Worm (Caenorhabditis elegans) whole organism, L4 larva: ENCODE measurements around the gene R10F2.5.

Source experiments
- F10B5.3 ChIP-seq: sonication (generic microtip); optimal IDR thresholded peaks from 2 replicates; lab custom pipeline; 2016; ENCODE audit warnings: mild to moderate bottlenecking, missing genetic modification characterization, missing compliant biosample characterization
- ama-1 ChIP-seq: fragments of 150-350 bp; optimal IDR thresholded peaks from 2 replicates; lab custom pipeline; 2014; ENCODE audit warnings: inconsistent platforms, mixed read lengths
- fos-1 ChIP-seq: fragments of 150-350 bp; optimal IDR thresholded peaks from 2 replicates; lab custom pipeline; 2014; ENCODE audit warnings: missing biosample characterization, missing genetic modification characterization
- lin-13 ChIP-seq: fragments of 150-350 bp; optimal IDR thresholded peaks from 2 replicates; lab custom pipeline; 2014; ENCODE audit warnings: missing biosample characterization, missing genetic modification reagents, missing genetic modification characterization
- lir-3 ChIP-seq: sonication (generic microtip); optimal IDR thresholded peaks from 2 replicates; lab custom pipeline; 2016; ENCODE audit warnings: mild to moderate bottlenecking, missing genetic modification characterization, missing compliant biosample characterization
- madf-5 ChIP-seq, 2 experiments: fragments of 200-800 bp; sonication (Bioruptor generic); IDR thresholded peaks; 2 replicates each; pipeline ENCODE4 v1.3.6; 2022; ENCODE audit warnings: missing compliant biosample characterization in 2 of 2, missing genetic modification characterization in 2 of 2
- nhr-77 ChIP-seq: fragments of 150-350 bp; optimal IDR thresholded peaks from 2 replicates; lab custom pipeline; 2014; ENCODE audit warnings: missing biosample characterization, missing genetic modification characterization
- pqm-1 ChIP-seq: sonication (generic microtip); optimal IDR thresholded peaks from 2 replicates; lab custom pipeline; 2017; ENCODE audit warnings: missing biosample characterization, missing genetic modification characterization
- sdz-12 ChIP-seq: fragments of 200-800 bp; sonication (Bioruptor generic); optimal IDR thresholded peaks from 2 replicates; lab custom pipeline; 2018; ENCODE audit warnings: mild to moderate bottlenecking, missing genetic modification characterization, missing compliant biosample characterization
- snpc-4 ChIP-seq: fragments of 150-350 bp; optimal IDR thresholded peaks from 2 replicates; lab custom pipeline; 2014; ENCODE audit warnings: missing biosample characterization, missing genetic modification characterization
- spr-3 ChIP-seq: fragments of 200-800 bp; sonication (Bioruptor generic); optimal IDR thresholded peaks from 2 replicates; lab custom pipeline; 2018; ENCODE audit warnings: mild to moderate bottlenecking, missing genetic modification characterization, missing compliant biosample characterization

DNA sequence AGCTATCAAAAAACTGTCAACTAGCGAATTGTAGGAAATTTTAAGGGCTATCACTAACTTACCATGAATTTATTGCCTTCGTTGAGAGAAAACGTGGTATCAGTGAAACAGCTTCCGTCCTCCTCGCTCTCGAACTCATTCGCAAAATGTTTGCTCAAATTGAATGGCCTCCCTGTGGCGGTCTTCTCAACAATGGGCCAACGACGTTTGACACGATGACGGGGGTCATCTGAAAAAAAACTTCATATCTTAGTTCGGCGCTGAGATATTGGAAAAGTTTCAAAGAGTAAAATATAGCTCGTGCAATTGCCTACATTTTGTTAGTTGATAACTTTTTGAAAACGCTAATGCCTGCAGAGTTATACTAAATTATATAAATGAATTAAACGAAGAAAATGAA is 17.0 kb upstream of the R10F2.5 start:
- TF ChIP-seq ama-1 (no peak), nhr-77 (tag; lab: Kevin White, UChicago) (no peak), F10B5.3 (tag; lab: Kevin White, UChicago) (no peak), lir-3 (tag; lab: Kevin White, UChicago) (no peak), lin-13 (GFP tag; lab: Kevin White, UChicago) (no peak), spr-3 (GFP tag; lab: Kevin White, UChicago) (no peak), madf-5 (GFP tag; IDR thresholded peaks at IDR 0.05; lab: Robert Waterston, UW) (no peak), sdz-12 (no peak), pqm-1 (tag; lab: Kevin White, UChicago) (no peak), fos-1 (tag; lab: Kevin White, UChicago) (no peak), snpc-4 (tag; lab: Kevin White, UChicago) (no peak)
